Worm (Caenorhabditis elegans) whole organism, L4 larva: ENCODE data around the gene R07B1.13.

Source experiments
- F49E8.2 ChIP-seq: sonication (generic microtip); optimal IDR thresholded peaks from 2 replicates; lab custom pipeline; 2016; ENCODE audit warnings: missing compliant biosample characterization, mild to moderate bottlenecking, missing genetic modification characterization, borderline replicate concordance
- T20F7.1 ChIP-seq: fragments of 200-800 bp; sonication (Bioruptor generic); optimal IDR thresholded peaks from 2 replicates; lab custom pipeline; 2018; ENCODE audit warnings: mild to moderate bottlenecking, missing genetic modification characterization, missing compliant biosample characterization
- Y5F2A.4 ChIP-seq: fragments of 200-800 bp; sonication (Bioruptor generic); optimal IDR thresholded peaks from 2 replicates; lab custom pipeline; 2018; ENCODE audit warnings: mild to moderate bottlenecking, missing genetic modification characterization, missing compliant biosample characterization
- ceh-62 ChIP-seq: sonication (generic microtip); optimal IDR thresholded peaks from 2 replicates; lab custom pipeline; 2017; ENCODE audit warnings: missing biosample characterization, missing genetic modification characterization
- ces-1 ChIP-seq: fragments of 150-350 bp; sonication (generic microtip); optimal IDR thresholded peaks from 4 replicates; lab custom pipeline; 2014; ENCODE audit warnings: missing biosample characterization, missing genetic modification reagents, missing genetic modification characterization
- egl-27 ChIP-seq: sonication (generic microtip); optimal IDR thresholded peaks from 3 replicates; lab custom pipeline; 2017; ENCODE audit warnings: missing biosample characterization, missing genetic modification reagents, missing genetic modification characterization
- lsy-2 ChIP-seq, 2 experiments: fragments of 150-350 bp in 1 of 2; sonication (generic microtip) in 1 of 2; optimal IDR thresholded peaks; 2 replicates each; lab custom pipeline; 2014 to 2017; ENCODE audit warnings: missing biosample characterization in 2 of 2, missing genetic modification characterization in 2 of 2
- madf-9 ChIP-seq: fragments of 200-800 bp; sonication (Bioruptor generic); conservative IDR thresholded peaks from 2 replicates; pipeline ENCODE4 v1.3.6; 2022; ENCODE audit warnings: missing genetic modification reagents, missing genetic modification characterization, missing compliant biosample characterization
- mdl-1 ChIP-seq, 2 experiments: fragments of 150-350 bp in 1 of 2; sonication (generic microtip) in 1 of 2; optimal IDR thresholded peaks; 2 replicates each; lab custom pipeline; 2014 to 2017; ENCODE audit warnings: missing biosample characterization in 2 of 2, missing genetic modification characterization in 2 of 2
- nhr-11 ChIP-seq: fragments of 150-350 bp; optimal IDR thresholded peaks from 2 replicates; lab custom pipeline; 2014; ENCODE audit warnings: missing biosample characterization, missing genetic modification characterization
- nhr-77 ChIP-seq: fragments of 150-350 bp; optimal IDR thresholded peaks from 2 replicates; lab custom pipeline; 2014; ENCODE audit warnings: missing biosample characterization, missing genetic modification characterization
- php-3 ChIP-seq: fragments of 200-800 bp; sonication (Bioruptor generic); IDR thresholded peaks from 2 replicates; pipeline ENCODE4 v1.3.6; 2022; ENCODE audit warnings: missing genetic modification reagents, missing genetic modification characterization, missing compliant biosample characterization
- unc-130 ChIP-seq: sonication (generic microtip); optimal IDR thresholded peaks from 2 replicates; lab custom pipeline; 2016; ENCODE audit warnings: missing genetic modification reagents, missing genetic modification characterization, missing compliant biosample characterization
- ztf-11 ChIP-seq: fragments of 150-350 bp; optimal IDR thresholded peaks from 2 replicates; lab custom pipeline; 2014; ENCODE audit warnings: missing biosample characterization, missing genetic modification characterization

DNA sequence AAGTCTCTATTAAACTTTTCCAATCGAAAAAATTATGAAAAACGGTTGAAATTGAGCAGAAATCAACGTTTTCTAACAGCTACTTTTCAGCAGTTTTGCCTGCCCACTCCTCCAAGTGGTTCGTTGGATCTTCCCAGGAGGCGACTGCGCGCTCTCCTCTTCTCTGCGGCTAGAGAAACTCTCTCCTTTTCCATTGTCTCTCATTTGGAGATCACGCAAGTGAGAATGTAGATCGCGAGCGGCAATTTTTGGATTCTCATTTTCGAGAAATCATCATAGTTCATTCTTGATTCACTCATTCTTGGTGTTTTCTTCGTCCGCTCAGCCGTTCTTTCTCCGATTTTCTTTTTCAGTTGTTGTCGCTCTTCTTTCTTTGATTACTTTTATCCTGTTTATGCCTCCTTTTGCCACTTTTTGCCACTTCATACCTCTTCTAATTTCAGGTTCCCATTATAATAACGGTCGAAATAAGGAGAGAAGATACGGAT is 14.3 kb downstream of the R07B1.13 start, which contains the start of gene mrp-4:
- TF ChIP-seq ces-1 (GFP tag; lab: Kevin White, UChicago) (no peak), nhr-77 (tag; lab: Kevin White, UChicago) (no peak), php-3 (GFP tag; lab: Robert Waterston, UW) (no peak), Y5F2A.4 (no peak), madf-9 (GFP tag; lab: Robert Waterston, UW) (no peak), ztf-11 (tag; lab: Kevin White, UChicago) (no peak), lsy-2 (tag; optimal IDR thresholded peaks at IDR 0.05; lab: Kevin White, UChicago) (no peak), egl-27 (no peak), ceh-62 (tag; lab: Kevin White, UChicago) (no peak), unc-130 (GFP tag; lab: Kevin White, UChicago) (no peak), T20F7.1 (no peak), F49E8.2 (tag; lab: Kevin White, UChicago) (no peak), mdl-1 (tag; optimal IDR thresholded peaks at IDR 0.05; lab: Kevin White, UChicago) (no peak), nhr-11 (no peak)
